Fruit fly (Drosophila melanogaster) whole organism, adult: ENCODE data around the gene CG15209.
A peak's percentile ranks its signal among the peaks of the same experiment; 100 is the strongest.

Experiments used
- CG11617 ChIP-seq: fragments of 200-800 bp; sonication (Bioruptor generic); optimal IDR thresholded peaks from 2 replicates; lab custom pipeline; 2017; ENCODE audit warnings: mild to moderate bottlenecking, missing biosample characterization, missing genetic modification reagents, missing genetic modification characterization
- CG12768 ChIP-seq: fragments of 200-800 bp; sonication (Bioruptor generic); optimal IDR thresholded peaks from 2 replicates; lab custom pipeline; 2017; ENCODE audit warnings: missing biosample characterization, missing genetic modification characterization, mild to moderate bottlenecking, moderate library complexity, missing genetic modification reagents
- CG14711 ChIP-seq: fragments of 200-800 bp; sonication (Bioruptor generic); optimal IDR thresholded peaks from 2 replicates; lab custom pipeline; 2018; ENCODE audit warnings: missing biosample characterization, mild to moderate bottlenecking, missing genetic modification characterization, moderate library complexity
- CG1620 ChIP-seq: fragments of 200-800 bp; sonication (Bioruptor generic); optimal IDR thresholded peaks from 2 replicates; lab custom pipeline; 2016; ENCODE audit warnings: missing biosample characterization, missing genetic modification characterization
- CG33017 ChIP-seq: fragments of 200-800 bp; sonication (Bioruptor generic); optimal IDR thresholded peaks from 2 replicates; lab custom pipeline; 2018; ENCODE audit warnings: missing biosample characterization, mild to moderate bottlenecking, missing genetic modification characterization, moderate library complexity
- CG5204 ChIP-seq: fragments of 200-800 bp; sonication (Bioruptor generic); optimal IDR thresholded peaks from 2 replicates; lab custom pipeline; 2016; ENCODE audit warnings: missing biosample characterization, missing genetic modification characterization
- CG7045 ChIP-seq: fragments of 200-800 bp; sonication (Bioruptor generic); optimal IDR thresholded peaks from 2 replicates; lab custom pipeline; 2017; ENCODE audit warnings: missing biosample characterization, mild to moderate bottlenecking, missing genetic modification characterization
- CG7101 ChIP-seq: fragments of 200-800 bp; sonication (Bioruptor generic); optimal IDR thresholded peaks from 2 replicates; lab custom pipeline; 2018; ENCODE audit warnings: missing biosample characterization, mild to moderate bottlenecking, missing genetic modification characterization, moderate library complexity
- Clk ChIP-seq: fragments of 200-800 bp; sonication (Bioruptor generic); optimal IDR thresholded peaks from 2 replicates; lab custom pipeline; 2017; ENCODE audit warnings: missing biosample characterization, missing genetic modification characterization
- Crg-1 ChIP-seq: fragments of 200-800 bp; sonication (Bioruptor generic); optimal IDR thresholded peaks from 2 replicates; lab custom pipeline; 2016; ENCODE audit warnings: missing biosample characterization, missing genetic modification characterization
- Hr96 ChIP-seq: fragments of 200-800 bp; sonication (Bioruptor generic); optimal IDR thresholded peaks from 2 replicates; lab custom pipeline; 2016; ENCODE audit warnings: missing biosample characterization, missing genetic modification characterization
- Mnt ChIP-seq: fragments of 200-800 bp; sonication (Bioruptor generic); optimal IDR thresholded peaks from 2 replicates; lab custom pipeline; 2016; ENCODE audit warnings: missing biosample characterization, mild to moderate bottlenecking, missing genetic modification characterization
- bab1 ChIP-seq: fragments of 200-800 bp; sonication (Bioruptor generic); optimal IDR thresholded peaks from 3 replicates; lab custom pipeline; 2019; ENCODE audit warnings: missing biosample characterization, mild to moderate bottlenecking, missing genetic modification characterization, moderate library complexity
- cic ChIP-seq: fragments of 200-800 bp; sonication (Bioruptor generic); optimal IDR thresholded peaks from 2 replicates; lab custom pipeline; 2017; ENCODE audit warnings: missing biosample characterization, mild to moderate bottlenecking, missing genetic modification characterization, moderate library complexity
- cnc ChIP-seq, 2 experiments: fragments of >200 bp; optimal IDR thresholded peaks; 2 replicates each; lab custom pipeline; 2017
- kay ChIP-seq: fragments of 200-800 bp; sonication (Bioruptor generic); peaks from one replicate; lab custom pipeline; 2016; ENCODE audit warnings: missing biosample characterization, missing genetic modification characterization, borderline replicate concordance
- ovo ChIP-seq: fragments of 200-800 bp; sonication (Bioruptor generic); optimal IDR thresholded peaks from 2 replicates; lab custom pipeline; 2016; ENCODE audit warnings: missing biosample characterization, missing genetic modification characterization
- pad ChIP-seq: fragments of 200-800 bp; sonication (Bioruptor generic); optimal IDR thresholded peaks from 3 replicates; lab custom pipeline; 2017; ENCODE audit warnings: missing biosample characterization, missing genetic modification characterization, mild to moderate bottlenecking, moderate library complexity, missing genetic modification reagents
- tj ChIP-seq: fragments of 200-800 bp; sonication (Bioruptor generic); optimal IDR thresholded peaks from 3 replicates; lab custom pipeline; 2017; ENCODE audit warnings: missing biosample characterization, mild to moderate bottlenecking, missing genetic modification characterization, moderate library complexity
- toe ChIP-seq: fragments of 200-800 bp; sonication (Bioruptor generic); optimal IDR thresholded peaks from 2 replicates; lab custom pipeline; 2016; ENCODE audit warnings: missing biosample characterization, missing genetic modification characterization

The CG15209 gene

dm6 chrX:10805651-10806191, 36.3 kb upstream of the CG15209 start:
- TF ChIP-seq CG14711 (tag; lab: Kevin White, UChicago) (peak; percentile 88), Mnt (GFP tag; lab: Kevin White, UChicago) (peak; percentile 74), ovo (GFP tag; lab: Kevin White, UChicago) (peak; percentile 94), Crg-1 (no peak), pad (GFP tag; lab: Kevin White, UChicago) (peak; percentile 82), tj (GFP tag; lab: Kevin White, UChicago) (peak; percentile 90), kay (GFP tag; lab: Kevin White, UChicago) (peak; percentile 76), toe (no peak)

dm6 chrX:10806718-10807412, 35.1 kb upstream of the CG15209 start:
- TF ChIP-seq pad (GFP tag; lab: Kevin White, UChicago), result peak; percentile 100
- TF ChIP-seq CG1620 (GFP tag; lab: Kevin White, UChicago), result no peak
- TF ChIP-seq cnc (optimal IDR thresholded peaks at IDR 0.05; lab: Kevin White, UChicago), result no peak
- TF ChIP-seq CG33017 (tag; lab: Kevin White, UChicago), result no peak
- TF ChIP-seq ovo (GFP tag; lab: Kevin White, UChicago), result peak; percentile 47
- no peak for TF ChIP-seq CG7045
- TF ChIP-seq Clk (GFP tag; lab: Kevin White, UChicago), result no peak
- no peak for TF ChIP-seq CG5204
- no peak for TF ChIP-seq toe
- peak; percentile 46 for TF ChIP-seq Mnt (GFP tag; lab: Kevin White, UChicago)
- TF ChIP-seq CG7101 (tag; lab: Kevin White, UChicago), result peak; percentile 11
- no peak for TF ChIP-seq CG11617
- TF ChIP-seq Crg-1, result no peak
- TF ChIP-seq bab1 (GFP tag; lab: Kevin White, UChicago), result peak; percentile 26
- no peak for TF ChIP-seq CG12768 (GFP tag; lab: Kevin White, UChicago)
- peak; percentile 49 for TF ChIP-seq cic (GFP tag; lab: Kevin White, UChicago)
- TF ChIP-seq tj (GFP tag; lab: Kevin White, UChicago), result peak; percentile 63
- TF ChIP-seq kay (GFP tag; lab: Kevin White, UChicago), result peak; percentile 85
- no peak for TF ChIP-seq CG14711 (tag; lab: Kevin White, UChicago)
- no peak for TF ChIP-seq Hr96 (GFP tag; lab: Kevin White, UChicago)

dm6 chrX:10808684-10809083, 33.3 kb upstream of the CG15209 start:
- TF ChIP-seq CG7101 (tag; lab: Kevin White, UChicago), result no peak
- TF ChIP-seq kay (GFP tag; lab: Kevin White, UChicago), result no peak
- no peak for TF ChIP-seq ovo (GFP tag; lab: Kevin White, UChicago)

- TF ChIP-seq CG5204 (no peak), ovo (GFP tag; lab: Kevin White, UChicago) (no peak), CG7045 (no peak), Hr96 (GFP tag; lab: Kevin White, UChicago) (no peak), CG33017 (tag; lab: Kevin White, UChicago) (no peak), pad (GFP tag; lab: Kevin White, UChicago) (no peak), CG12768 (GFP tag; lab: Kevin White, UChicago) (no peak), cic (GFP tag; lab: Kevin White, UChicago) (no peak), tj (GFP tag; lab: Kevin White, UChicago) (no peak), toe (no peak), bab1 (GFP tag; lab: Kevin White, UChicago) (no peak), CG1620 (GFP tag; lab: Kevin White, UChicago) (no peak), kay (GFP tag; lab: Kevin White, UChicago) (no peak), Crg-1 (no peak), Mnt (GFP tag; lab: Kevin White, UChicago) (no peak), Clk (GFP tag; lab: Kevin White, UChicago) (no peak), CG7101 (tag; lab: Kevin White, UChicago) (no peak), CG11617 (no peak), cnc (optimal IDR thresholded peaks at IDR 0.05; lab: Kevin White, UChicago) (no peak), CG14711 (tag; lab: Kevin White, UChicago) (no peak)
These were observed 27.9 kb upstream of the CG15209 start for dm6 chrX:10814113-10814512.

dm6 chrX:10814832-10815372, 27.1 kb upstream of the CG15209 start:
- TF ChIP-seq kay (GFP tag; lab: Kevin White, UChicago), result no peak
- TF ChIP-seq CG12768 (GFP tag; lab: Kevin White, UChicago), result no peak
- no peak for TF ChIP-seq cic (GFP tag; lab: Kevin White, UChicago)
- TF ChIP-seq CG11617, result no peak
- no peak for TF ChIP-seq tj (GFP tag; lab: Kevin White, UChicago)
- TF ChIP-seq Mnt (GFP tag; lab: Kevin White, UChicago), result no peak
- TF ChIP-seq Clk (GFP tag; lab: Kevin White, UChicago), result no peak
- TF ChIP-seq CG33017 (tag; lab: Kevin White, UChicago), result no peak
- no peak for TF ChIP-seq Hr96 (GFP tag; lab: Kevin White, UChicago)
- no peak for TF ChIP-seq ovo (GFP tag; lab: Kevin White, UChicago)
- no peak for TF ChIP-seq pad (GFP tag; lab: Kevin White, UChicago)
